Fruit fly (Drosophila melanogaster): ENCODE measurements around the gene Eig71Ef.

DNA sequence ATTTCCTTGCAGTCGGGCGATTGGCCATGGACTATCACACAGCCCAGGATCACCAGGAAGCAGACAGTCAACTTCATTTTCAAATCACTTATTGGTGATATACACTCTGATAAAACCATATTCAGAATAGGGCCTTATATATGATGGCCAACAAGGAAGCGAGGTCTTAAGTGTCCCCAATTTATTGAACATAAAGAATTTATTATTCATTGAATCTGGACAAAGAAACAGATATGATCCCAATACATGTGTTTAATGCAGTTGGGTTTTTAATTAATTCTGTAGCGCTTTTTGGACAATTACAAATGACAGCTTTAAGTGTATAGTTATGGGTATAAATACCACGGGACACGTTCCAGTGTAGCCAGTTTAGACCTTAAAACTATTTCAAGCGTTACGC lies 2.2 kb upstream of the Eig71Ef start, which contains the start of the genes Eig71Eh and Eig71Ei:
- TF ChIP-seq CTCF (optimal IDR thresholded peaks at IDR 0.05) (no peak), CG8478 (optimal IDR thresholded peaks at IDR 0.05) (no peak)

Data from S2 (cell line).